Worm (Caenorhabditis elegans) whole organism, L2 larva: ENCODE results near the gene F58E6.11.

Experiments used
- ceh-82 ChIP-seq: fragments of 150-350 bp; optimal IDR thresholded peaks from 2 replicates; lab custom pipeline; 2014; ENCODE audit warnings: missing biosample characterization, missing genetic modification characterization
- crh-2 ChIP-seq: sonication (generic microtip); optimal IDR thresholded peaks from 2 replicates; lab custom pipeline; 2017; ENCODE audit warnings: missing biosample characterization, missing genetic modification characterization
- lin-39 ChIP-seq: fragments of 150-350 bp; optimal IDR thresholded peaks from 2 replicates; lab custom pipeline; 2014; ENCODE audit warnings: missing biosample characterization, missing genetic modification reagents, missing genetic modification characterization
- lsy-2 ChIP-seq, 2 experiments: fragments of 150-350 bp in 1 of 2; sonication (generic microtip) in 1 of 2; optimal IDR thresholded peaks; 2 replicates each; lab custom pipeline; 2014 to 2017; ENCODE audit warnings: missing biosample characterization in 2 of 2, missing genetic modification characterization in 2 of 2
- mab-5 ChIP-seq: fragments of 150-350 bp; optimal IDR thresholded peaks from 2 replicates; lab custom pipeline; 2014; ENCODE audit warnings: missing biosample characterization, missing genetic modification characterization
- mdl-1 ChIP-seq, 2 experiments: fragments of 150-350 bp in 1 of 2; sonication (generic microtip) in 1 of 2; optimal IDR thresholded peaks; 2 replicates each; lab custom pipeline; 2017; ENCODE audit warnings: missing biosample characterization in 2 of 2, missing genetic modification characterization in 2 of 2
- nhr-12 ChIP-seq: fragments of 150-350 bp; optimal IDR thresholded peaks from 2 replicates; lab custom pipeline; 2014; ENCODE audit warnings: missing biosample characterization, missing genetic modification characterization
- nhr-6 ChIP-seq: fragments of 150-350 bp; optimal IDR thresholded peaks from 2 replicates; lab custom pipeline; 2014; ENCODE audit warnings: missing biosample characterization, missing genetic modification characterization
- sma-3 ChIP-seq: sonication (generic microtip); optimal IDR thresholded peaks from 2 replicates; lab custom pipeline; 2016; ENCODE audit warnings: missing genetic modification reagents, missing genetic modification characterization, missing compliant biosample characterization
- snpc-4 ChIP-seq: fragments of 150-350 bp; optimal IDR thresholded peaks from 2 replicates; lab custom pipeline; 2014; ENCODE audit warnings: missing biosample characterization, missing genetic modification characterization
- unc-39 ChIP-seq: fragments of 150-350 bp; optimal IDR thresholded peaks from 2 replicates; lab custom pipeline; 2014; ENCODE audit warnings: missing biosample characterization, missing genetic modification characterization
- unc-62 ChIP-seq: fragments of 150-350 bp; optimal IDR thresholded peaks from 2 replicates; lab custom pipeline; 2014; ENCODE audit warnings: missing biosample characterization, missing genetic modification reagents, missing genetic modification characterization
- zag-1 ChIP-seq: fragments of 150-350 bp; optimal IDR thresholded peaks from 2 replicates; lab custom pipeline; 2014; ENCODE audit warnings: missing biosample characterization, missing genetic modification characterization

ce11 chrV:9767941-9768340 is 10.2 kb upstream of the F58E6.11 start:
- TF ChIP-seq mab-5 (tag; lab: Kevin White, UChicago) (no peak), ceh-82 (tag; lab: Kevin White, UChicago) (no peak), lsy-2 (tag; optimal IDR thresholded peaks at IDR 0.05; lab: Kevin White, UChicago) (no peak), unc-39 (tag; lab: Kevin White, UChicago) (no peak), unc-62 (GFP tag; lab: Kevin White, UChicago) (no peak), sma-3 (no peak), zag-1 (no peak), lin-39 (tag; lab: Kevin White, UChicago) (no peak), nhr-12 (tag; lab: Kevin White, UChicago) (no peak), crh-2 (tag; lab: Kevin White, UChicago) (no peak), mdl-1 (tag; optimal IDR thresholded peaks at IDR 0.05; lab: Kevin White, UChicago) (no peak), nhr-6 (no peak), snpc-4 (tag; lab: Kevin White, UChicago) (no peak)
